Fruit fly (Drosophila melanogaster): ENCODE data around the gene Tfb4.

DNA sequence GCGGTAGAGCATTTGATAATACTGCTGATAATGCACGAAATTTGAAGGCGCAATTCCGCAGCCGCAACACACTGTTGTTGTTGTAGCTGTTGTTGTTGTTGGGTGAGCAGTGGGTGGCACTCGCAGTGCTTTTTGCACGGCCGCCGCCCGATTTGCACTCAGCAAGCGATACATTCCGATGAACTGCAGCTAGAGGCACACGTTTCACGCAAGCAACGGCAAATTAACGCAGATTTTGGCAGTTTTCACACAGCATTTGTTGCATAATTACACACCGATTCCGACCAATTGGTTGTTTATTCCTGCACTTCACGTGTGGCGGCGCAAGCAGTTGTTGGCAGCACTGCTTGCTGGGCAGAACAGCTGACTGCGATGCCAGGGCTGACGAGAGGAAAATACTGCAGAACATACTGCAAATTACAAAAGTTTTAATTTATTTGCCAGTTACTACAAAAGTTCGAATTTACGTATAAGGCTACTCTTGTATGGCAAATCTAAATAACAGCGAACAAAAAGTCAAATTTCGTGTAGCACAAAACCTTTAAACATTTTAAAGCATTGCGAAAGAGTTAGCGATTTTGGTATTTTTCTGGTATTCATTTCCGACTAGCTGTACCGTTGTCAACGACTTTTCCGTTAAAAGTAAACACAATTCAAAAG is 42.3 kb downstream of the Tfb4 start, which contains the start of the genes PolrMT and CG14339:
- TF ChIP-seq CG8478 (optimal IDR thresholded peaks at IDR 0.05): no peak
- peak in 1 of 2 experiments; percentile 18 for TF ChIP-seq CTCF (optimal IDR thresholded peaks at IDR 0.05)

Data from S2 (cell line).